Fruit fly (Drosophila melanogaster) whole organism, embryonic: ENCODE data around the gene Vps29.

Experiments used
- BEAF-32 ChIP-seq: fragments of 200-800 bp; sonication (Bioruptor generic); optimal IDR thresholded peaks from 3 replicates; lab custom pipeline; 2017; ENCODE audit warnings: missing biosample characterization, missing genetic modification characterization, mild to moderate bottlenecking, moderate library complexity, missing genetic modification reagents
- CG11695 ChIP-seq: fragments of 200-800 bp; sonication (Bioruptor generic); IDR thresholded peaks from 3 replicates; pipeline ENCODE4 v1.3.6; 2022; ENCODE audit warnings: missing biosample characterization, missing genetic modification characterization
- CG12071 ChIP-seq: fragments of 200-800 bp; sonication (Bioruptor generic); optimal IDR thresholded peaks from 3 replicates; lab custom pipeline; 2018; ENCODE audit warnings: missing biosample characterization, mild to moderate bottlenecking, missing genetic modification characterization
- CG12104 ChIP-seq: fragments of 200-800 bp; sonication (Bioruptor generic); optimal IDR thresholded peaks from 3 replicates; lab custom pipeline; 2016; ENCODE audit warnings: missing biosample characterization, missing genetic modification characterization
- CG12744 ChIP-seq: fragments of 200-800 bp; sonication (Bioruptor generic); optimal IDR thresholded peaks from 2 replicates; lab custom pipeline; 2016; ENCODE audit warnings: missing biosample characterization, missing genetic modification characterization
- CG17186 ChIP-seq: fragments of 200-800 bp; sonication (Bioruptor generic); optimal IDR thresholded peaks from 3 replicates; lab custom pipeline; 2017; ENCODE audit warnings: missing biosample characterization, missing genetic modification reagents, missing genetic modification characterization
- CG2116 ChIP-seq: fragments of 200-800 bp; sonication (Bioruptor generic); optimal IDR thresholded peaks from 3 replicates; lab custom pipeline; 2018; ENCODE audit warnings: missing biosample characterization, mild to moderate bottlenecking, missing genetic modification characterization
- CG34224 ChIP-seq: fragments of 200-800 bp; sonication (Bioruptor generic); IDR thresholded peaks from 3 replicates; pipeline ENCODE4 v1.3.6; 2022; ENCODE audit warnings: missing biosample characterization, missing genetic modification characterization; ENCODE audit not compliant: partially characterized antibody
- CG42726 ChIP-seq: fragments of 200-800 bp; sonication (Bioruptor generic); IDR thresholded peaks from 2 replicates; pipeline ENCODE4 v1.3.6; 2022; ENCODE audit warnings: missing biosample characterization, missing genetic modification characterization; ENCODE audit not compliant: partially characterized antibody
- CG4617 ChIP-seq: fragments of 200-800 bp; sonication (Bioruptor generic); optimal IDR thresholded peaks from 3 replicates; lab custom pipeline; 2016; ENCODE audit warnings: missing biosample characterization, missing genetic modification characterization, borderline replicate concordance
- CG6791 ChIP-seq: fragments of 200-800 bp; sonication (Bioruptor generic); IDR thresholded peaks from 3 replicates; pipeline ENCODE4 v1.3.6; 2022; ENCODE audit warnings: missing biosample characterization, missing genetic modification characterization; ENCODE audit not compliant: partially characterized antibody
- CG6854 ChIP-seq: fragments of 200-800 bp; sonication (Bioruptor generic); optimal IDR thresholded peaks from 3 replicates; lab custom pipeline; 2017; ENCODE audit warnings: missing biosample characterization, mild to moderate bottlenecking, missing genetic modification characterization
- CG7786 ChIP-seq: fragments of 200-800 bp; sonication (Bioruptor generic); optimal IDR thresholded peaks from 2 replicates; lab custom pipeline; 2016; ENCODE audit warnings: missing biosample characterization, missing genetic modification characterization
- CG9797 ChIP-seq: fragments of 200-800 bp; sonication (Bioruptor generic); optimal IDR thresholded peaks from 3 replicates; lab custom pipeline; 2018; ENCODE audit warnings: missing biosample characterization, mild to moderate bottlenecking, missing genetic modification characterization
- Dll ChIP-seq: fragments of 200-800 bp; sonication (Bioruptor generic); IDR thresholded peaks from 4 replicates; pipeline ENCODE4 v1.3.6; 2022; ENCODE audit warnings: missing biosample characterization, missing genetic modification characterization; ENCODE audit not compliant: partially characterized antibody
- Doc3 ChIP-seq: fragments of 200-800 bp; sonication (Bioruptor generic); IDR thresholded peaks from 3 replicates; pipeline ENCODE4 v1.3.6; 2022; ENCODE audit warnings: missing biosample characterization, missing genetic modification characterization; ENCODE audit not compliant: partially characterized antibody
- E2f2 ChIP-seq: fragments of 200-800 bp; sonication (Bioruptor generic); IDR thresholded peaks from 2 replicates; pipeline ENCODE4 v1.3.6; 2022; ENCODE audit warnings: missing biosample characterization, missing genetic modification characterization
- Ets65A ChIP-seq: fragments of 200-800 bp; sonication (Bioruptor generic); peaks from one replicate; lab custom pipeline; 2016; ENCODE audit warnings: missing biosample characterization, missing genetic modification characterization
- Hey ChIP-seq: fragments of 200-800 bp; sonication (Bioruptor generic); optimal IDR thresholded peaks from 3 replicates; lab custom pipeline; 2018; ENCODE audit warnings: missing biosample characterization, mild to moderate bottlenecking, missing genetic modification characterization
- Hmx ChIP-seq: fragments of 200-800 bp; sonication (Bioruptor generic); optimal IDR thresholded peaks from 2 replicates; lab custom pipeline; 2016; ENCODE audit warnings: missing biosample characterization, missing genetic modification characterization
- Hr39 ChIP-seq: fragments of >200 bp; optimal IDR thresholded peaks from 2 replicates; lab custom pipeline; 2017
- Hr78 ChIP-seq, 2 experiments: fragments of 200-800 bp in 1 of 2; fragments of >200 bp in 1 of 2; sonication (Bioruptor generic) in 1 of 2; optimal IDR thresholded peaks; 2 replicates each; lab custom pipeline; 2017 to 2019; ENCODE audit warnings: missing biosample characterization in 2 of 2, missing genetic modification characterization in 2 of 2, mild to moderate bottlenecking in 1 of 2, moderate library complexity in 1 of 2
- Lhr ChIP-seq: fragments of 200-800 bp; sonication (Bioruptor generic); optimal IDR thresholded peaks from 3 replicates; lab custom pipeline; 2017; ENCODE audit warnings: mild to moderate bottlenecking, missing biosample characterization, missing genetic modification reagents, missing genetic modification characterization
- MBD-R2 ChIP-seq: fragments of 200-800 bp; sonication (Bioruptor generic); IDR thresholded peaks from 2 replicates; pipeline ENCODE4 v1.3.6; 2022; ENCODE audit warnings: missing biosample characterization, missing genetic modification characterization
- MESR4 ChIP-seq: fragments of 200-800 bp; sonication (Bioruptor generic); optimal IDR thresholded peaks from 2 replicates; lab custom pipeline; 2018; ENCODE audit warnings: missing biosample characterization, mild to moderate bottlenecking, missing genetic modification characterization, moderate library complexity
- Myb ChIP-seq: fragments of 200-800 bp; sonication (Bioruptor generic); optimal IDR thresholded peaks from 2 replicates; lab custom pipeline; 2016; ENCODE audit warnings: missing biosample characterization, missing genetic modification characterization
- Optix ChIP-seq: fragments of 200-800 bp; sonication (Bioruptor generic); IDR thresholded peaks from 3 replicates; pipeline ENCODE4 v1.3.6; 2022; ENCODE audit warnings: missing biosample characterization, missing genetic modification characterization
- Tbp ChIP-seq: fragments of >200 bp; optimal IDR thresholded peaks from 2 replicates; lab custom pipeline; 2018; ENCODE audit warnings: missing biosample characterization, missing genetic modification characterization
- Xbp1 ChIP-seq: fragments of 200-800 bp; sonication (Bioruptor generic); optimal IDR thresholded peaks from 3 replicates; lab custom pipeline; 2016; ENCODE audit warnings: missing biosample characterization, mild to moderate bottlenecking, missing genetic modification characterization
- Xrp1 ChIP-seq: fragments of 200-800 bp; sonication (Bioruptor generic); IDR thresholded peaks from 2 replicates; pipeline ENCODE4 v1.3.6; 2022; ENCODE audit warnings: missing biosample characterization, missing genetic modification characterization
- YL-1 ChIP-seq: fragments of 200-800 bp; sonication (Bioruptor generic); optimal IDR thresholded peaks from 3 replicates; lab custom pipeline; 2017; ENCODE audit warnings: missing biosample characterization, mild to moderate bottlenecking, missing genetic modification characterization
- abd-A ChIP-seq: fragments of 200-800 bp; sonication (Bioruptor generic); optimal IDR thresholded peaks from 3 replicates; lab custom pipeline; 2019; ENCODE audit warnings: missing biosample characterization, mild to moderate bottlenecking, missing genetic modification characterization, moderate library complexity
- ac ChIP-seq: fragments of 200-800 bp; sonication (Bioruptor generic); optimal IDR thresholded peaks from 3 replicates; lab custom pipeline; 2017; ENCODE audit warnings: missing biosample characterization, mild to moderate bottlenecking, missing genetic modification characterization
- amos ChIP-seq: fragments of 200-800 bp; sonication (Bioruptor generic); IDR thresholded peaks from 2 replicates; pipeline ENCODE4 v1.3.6; 2022; ENCODE audit warnings: missing biosample characterization, missing genetic modification characterization; ENCODE audit not compliant: partially characterized antibody
- btn ChIP-seq: fragments of 200-800 bp; sonication (Bioruptor generic); optimal IDR thresholded peaks from 2 replicates; lab custom pipeline; 2016; ENCODE audit warnings: missing biosample characterization, missing genetic modification characterization
- eve ChIP-seq, 2 experiments: fragments of >200 bp; optimal IDR thresholded peaks; 2 replicates each; lab custom pipeline; 2017; ENCODE audit warnings: missing biosample characterization in 2 of 2, missing genetic modification characterization in 2 of 2
- ewg ChIP-seq: fragments of 200-800 bp; sonication (Bioruptor generic); optimal IDR thresholded peaks from 3 replicates; lab custom pipeline; 2017; ENCODE audit warnings: mild to moderate bottlenecking, missing biosample characterization, missing genetic modification reagents, missing genetic modification characterization
- fd3F ChIP-seq: fragments of 200-800 bp; sonication (Bioruptor generic); optimal IDR thresholded peaks from 2 replicates; lab custom pipeline; 2018; ENCODE audit warnings: missing biosample characterization, mild to moderate bottlenecking, missing genetic modification characterization, moderate library complexity
- gt ChIP-seq: fragments of 200-800 bp; sonication (Bioruptor generic); IDR thresholded peaks from 2 replicates; pipeline ENCODE4 v1.3.6; 2022; ENCODE audit warnings: missing biosample characterization, missing genetic modification characterization
- hb ChIP-seq: fragments of 200-800 bp; sonication (Bioruptor generic); IDR thresholded peaks from 3 replicates; pipeline ENCODE4 v1.3.6; 2022; ENCODE audit warnings: missing biosample characterization, missing genetic modification characterization; ENCODE audit not compliant: partially characterized antibody
- insv ChIP-seq, 2 experiments: fragments of 200-800 bp; sonication (Bioruptor generic); optimal IDR thresholded peaks; 3 replicates each; lab custom pipeline; 2016 to 2018; ENCODE audit warnings: missing biosample characterization in 2 of 2, missing genetic modification characterization in 2 of 2
- jing ChIP-seq: fragments of 200-800 bp; sonication (Bioruptor generic); optimal IDR thresholded peaks from 2 replicates; lab custom pipeline; 2018; ENCODE audit warnings: missing biosample characterization, mild to moderate bottlenecking, missing genetic modification characterization
- luna ChIP-seq: fragments of 200-800 bp; sonication (Bioruptor generic); optimal IDR thresholded peaks from 2 replicates; lab custom pipeline; 2016; ENCODE audit warnings: missing biosample characterization, missing genetic modification characterization
- pzg ChIP-seq: fragments of 200-800 bp; sonication (Bioruptor generic); optimal IDR thresholded peaks from 3 replicates; lab custom pipeline; 2018; ENCODE audit warnings: missing biosample characterization, mild to moderate bottlenecking, missing genetic modification characterization, moderate library complexity
- ranshi ChIP-seq: fragments of 200-800 bp; sonication (Bioruptor generic); IDR thresholded peaks from 2 replicates; pipeline ENCODE4 v1.3.6; 2022; ENCODE audit warnings: missing biosample characterization, missing genetic modification characterization
- schlank ChIP-seq: fragments of 200-800 bp; sonication (Bioruptor generic); optimal IDR thresholded peaks from 2 replicates; lab custom pipeline; 2018; ENCODE audit warnings: missing biosample characterization, mild to moderate bottlenecking, missing genetic modification characterization
- sd ChIP-seq: fragments of 200-800 bp; sonication (Bioruptor generic); optimal IDR thresholded peaks from 3 replicates; lab custom pipeline; 2018; ENCODE audit warnings: missing biosample characterization, mild to moderate bottlenecking, missing genetic modification characterization, moderate library complexity
- stwl ChIP-seq: fragments of 200-800 bp; sonication (Bioruptor generic); optimal IDR thresholded peaks from 3 replicates; lab custom pipeline; 2018; ENCODE audit warnings: missing biosample characterization, mild to moderate bottlenecking, missing genetic modification characterization, moderate library complexity

Gene Vps29

dm6 chr2L:1172704-1173107 lies 22.1 kb downstream of the Vps29 start, which contains the start of the genes Charon and CG4887 (continued):
- TF ChIP-seq ranshi (GFP tag; lab: Robert Waterston, UW): peak; percentile 80; the same call in 1 of the 2 replicates
- TF ChIP-seq Hey: no peak
- no peak for TF ChIP-seq abd-A (tag; lab: Kevin White, UChicago)
- peak; percentile 53 for TF ChIP-seq Hmx (GFP tag; lab: Kevin White, UChicago)

- TF ChIP-seq CG17186 (GFP tag; lab: Kevin White, UChicago) (no peak), schlank (tag; lab: Kevin White, UChicago) (no peak), CG12104 (GFP tag; lab: Kevin White, UChicago) (no peak), CG7786 (peak; percentile 4), Doc3 (peak; percentile 40; the same call in 1 of the 3 replicates), gt (GFP tag; lab: Robert Waterston, UW) (no peak), CG11695 (GFP tag; lab: Robert Waterston, UW) (no peak), Ets65A (GFP tag; lab: Kevin White, UChicago) (no peak), btn (GFP tag; lab: Kevin White, UChicago) (no peak), stwl (tag; lab: Kevin White, UChicago) (peak; percentile 82), CG6854 (GFP tag; lab: Kevin White, UChicago) (no peak), CG34224 (GFP tag; lab: Robert Waterston, UW) (peak; percentile 71), CG4617 (GFP tag; lab: Kevin White, UChicago) (peak; percentile 80), luna (peak; percentile 6), Xbp1 (GFP tag; lab: Kevin White, UChicago) (peak; percentile 19), jing (GFP tag; lab: Kevin White, UChicago) (no peak), ac (GFP tag; lab: Kevin White, UChicago) (no peak), Dll (GFP tag; lab: Robert Waterston, UW) (peak; percentile 61; the same call in 3 of the 4 replicates), CG2116 (GFP tag; lab: Kevin White, UChicago) (peak; percentile 57), ewg (GFP tag; lab: Kevin White, UChicago) (no peak), E2f2 (peak; percentile 68), pzg (peak; percentile 81), CG42726 (no peak), hb (peak; percentile 66; the same call in 2 of the 3 replicates), CG6791 (peak; percentile 69), Optix (GFP tag; lab: Robert Waterston, UW) (no peak), Myb (GFP tag; lab: Kevin White, UChicago) (peak; percentile 99), sd (no peak), Tbp (GFP tag; lab: Kevin White, UChicago) (no peak), insv (GFP tag; optimal IDR thresholded peaks at IDR 0.05; lab: Kevin White, UChicago) (no peak), CG12071 (GFP tag; lab: Kevin White, UChicago) (no peak), MBD-R2 (GFP tag; lab: Robert Waterston, UW) (peak; percentile 85), Hr39 (lab: Kevin White, UChicago) (no peak), fd3F (no peak), MESR4 (GFP tag; lab: Kevin White, UChicago) (peak; percentile 74), Xrp1 (GFP tag; lab: Robert Waterston, UW) (peak; percentile 27; the same call in 1 of the 2 replicates), amos (GFP tag; lab: Robert Waterston, UW) (peak; percentile 70), eve (GFP tag; optimal IDR thresholded peaks at IDR 0.05; lab: Kevin White, UChicago) (no peak), YL-1 (GFP tag; lab: Kevin White, UChicago) (peak; percentile 83), Hr78 (GFP tag; optimal IDR thresholded peaks at IDR 0.05; lab: Kevin White, UChicago) (no peak), CG9797 (GFP tag; lab: Kevin White, UChicago) (peak; percentile 14), BEAF-32 (GFP tag; lab: Kevin White, UChicago) (peak; percentile 66), CG12744 (GFP tag; lab: Kevin White, UChicago) (no peak), Lhr (GFP tag; lab: Kevin White, UChicago) (no peak)
These were observed 27.0 kb downstream of the Vps29 start, which contains the start of gene CG4896 for dm6 chr2L:1177522-1177921. Gene CG4896 (plus strand): TSS chr2L:1177690.
